Worm (Caenorhabditis elegans): Measurements from ENCODE around the gene M60.4.

Gene M60.4

ce11 chrX:8247088-8247487 lies 11.0 kb upstream of the M60.4 start:
- TF ChIP-seq him-1 (tag; optimal IDR thresholded peaks at IDR 0.05) (no peak), dao-5 (tag; optimal IDR thresholded peaks at IDR 0.05) (no peak), W03F9.2 (tag; optimal IDR thresholded peaks at IDR 0.05) (no peak)

DNA sequence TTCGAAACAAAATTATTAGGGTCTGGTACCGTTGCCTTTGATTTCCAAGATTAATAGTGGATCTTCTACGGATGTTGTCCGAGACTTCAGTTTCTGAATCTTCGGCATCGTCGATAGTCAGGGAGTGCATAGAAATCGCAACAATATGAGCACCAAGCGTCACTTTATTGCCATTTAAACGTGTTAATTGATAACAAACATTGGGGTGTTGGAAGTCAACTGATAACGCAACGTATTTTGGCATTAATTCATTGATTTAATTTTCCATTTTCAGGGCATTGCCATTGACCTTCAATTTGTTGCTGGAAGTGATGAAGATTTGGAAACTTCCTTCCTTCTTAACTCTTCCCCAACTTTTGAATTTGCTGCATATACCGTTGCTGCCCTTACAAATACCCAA lies 10.0 kb upstream of the M60.4 start, which contains the start of gene kqt-2:
kqt-2 (minus strand) TSS at position 244 of the 400 bp plus-strand sequence.
- TF ChIP-seq W03F9.2 (tag; optimal IDR thresholded peaks at IDR 0.05) = no peak
- no peak for TF ChIP-seq dao-5 (tag; optimal IDR thresholded peaks at IDR 0.05)
- TF ChIP-seq him-1 (tag; optimal IDR thresholded peaks at IDR 0.05) = no peak

DNA sequence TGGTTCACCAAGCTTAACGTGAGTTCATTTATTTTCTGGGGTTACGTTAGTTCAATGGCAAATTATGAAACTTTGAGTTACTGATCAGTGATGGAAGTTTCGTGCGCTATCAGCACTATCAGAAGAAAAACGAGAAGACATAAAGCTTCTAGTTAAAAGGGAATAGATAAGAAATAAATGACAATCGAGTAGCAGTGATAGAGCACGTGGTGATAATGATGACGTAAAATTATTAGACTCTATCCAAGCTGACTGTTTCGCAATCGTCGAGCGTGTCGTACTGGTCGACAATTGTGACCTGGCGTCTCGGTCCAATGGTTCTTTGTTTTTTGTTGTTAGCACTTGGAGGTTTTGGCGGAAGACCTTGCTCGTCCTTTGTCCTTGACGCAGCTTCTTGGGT lies 7.0 kb upstream of the M60.4 start:
- TF ChIP-seq him-1 (tag; optimal IDR thresholded peaks at IDR 0.05) (no peak), W03F9.2 (tag; optimal IDR thresholded peaks at IDR 0.05) (no peak), dao-5 (tag; optimal IDR thresholded peaks at IDR 0.05) (no peak)

- TF ChIP-seq dao-5 (tag; optimal IDR thresholded peaks at IDR 0.05) (no peak), him-1 (tag; optimal IDR thresholded peaks at IDR 0.05) (no peak), W03F9.2 (tag; optimal IDR thresholded peaks at IDR 0.05) (no peak)
Observed at ce11 chrX:8241906-8242305, 5.8 kb upstream of the M60.4 start, which contains the start of gene endu-2. Gene endu-2 (plus strand): TSS chrX:8242301.

DNA sequence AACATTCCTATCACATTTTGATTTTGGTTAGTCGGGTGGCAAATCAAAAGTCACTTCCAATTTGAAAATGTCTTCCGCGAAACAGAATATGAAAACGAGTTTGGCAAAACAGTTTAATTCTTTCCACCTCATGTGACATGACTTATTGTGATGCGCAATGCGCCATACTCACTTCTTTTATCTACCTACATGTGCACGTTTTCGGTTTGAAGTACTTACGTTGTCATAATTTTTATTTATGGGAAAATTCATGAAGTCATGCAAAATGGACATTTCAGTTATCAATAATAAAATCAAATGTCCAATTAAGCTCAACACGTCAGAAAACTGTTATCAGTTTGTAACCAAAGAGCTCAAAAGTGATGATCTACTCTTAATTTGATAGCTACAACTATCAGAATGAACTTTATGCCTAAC lies 2.5 kb upstream of the M60.4 start:
- TF ChIP-seq him-1 (tag; optimal IDR thresholded peaks at IDR 0.05) = no peak
- TF ChIP-seq dao-5 (tag; optimal IDR thresholded peaks at IDR 0.05) = no peak
- TF ChIP-seq W03F9.2 (tag; optimal IDR thresholded peaks at IDR 0.05) = no peak

DNA sequence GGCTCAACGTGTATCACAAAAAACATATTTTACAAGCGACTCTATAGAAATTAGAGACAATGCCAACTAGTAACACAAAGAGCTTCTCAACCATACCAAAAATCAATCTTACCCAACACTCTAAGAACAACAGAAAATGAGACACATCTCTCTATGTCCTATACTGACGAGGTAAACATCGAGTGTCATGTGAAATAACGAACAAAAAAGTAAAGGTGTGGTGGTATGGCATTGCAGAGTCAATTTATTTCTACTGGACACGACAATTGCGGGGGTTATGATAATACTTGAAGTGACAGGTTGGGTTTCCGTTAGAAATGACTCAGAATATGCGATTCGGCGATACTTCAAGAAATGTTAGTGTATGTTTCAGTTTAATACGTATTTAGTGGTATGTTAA lies 401 bp upstream of the M60.4 start:
- TF ChIP-seq him-1 (tag; optimal IDR thresholded peaks at IDR 0.05) (no peak), W03F9.2 (tag; optimal IDR thresholded peaks at IDR 0.05) (no peak), dao-5 (tag; optimal IDR thresholded peaks at IDR 0.05) (no peak)

DNA sequence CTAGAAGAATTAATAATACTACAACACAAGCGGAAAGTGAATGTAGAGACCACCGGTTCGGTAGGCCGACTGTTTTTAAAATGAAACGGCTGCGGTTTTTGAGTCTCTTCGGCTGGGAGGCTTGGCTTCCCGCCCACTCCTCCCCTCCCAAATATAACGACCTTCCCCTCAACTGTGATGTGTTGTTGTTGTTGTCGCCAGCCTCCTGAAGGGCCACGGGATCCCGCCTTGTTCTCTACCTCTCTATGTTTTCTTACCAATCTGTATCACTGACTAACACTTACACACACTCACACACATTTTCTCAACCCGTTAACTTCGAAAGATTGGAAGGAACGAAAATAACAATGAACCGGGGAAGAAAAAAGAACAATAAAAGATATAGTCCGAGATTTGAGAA lies 2.6 kb downstream of the M60.4 start:
- TF ChIP-seq W03F9.2 (tag; optimal IDR thresholded peaks at IDR 0.05) (no peak), him-1 (tag; optimal IDR thresholded peaks at IDR 0.05) (no peak)

ce11 chrX:8231858-8232257 lies 4.3 kb downstream of the M60.4 start, which contains the start of gene K02A6.3:
Gene K02A6.3 (minus strand): TSS chrX:8231931.
- TF ChIP-seq W03F9.2 (tag; optimal IDR thresholded peaks at IDR 0.05) (peak; percentile 58), him-1 (tag; optimal IDR thresholded peaks at IDR 0.05) (no peak), dao-5 (tag; optimal IDR thresholded peaks at IDR 0.05) (no peak)

- TF ChIP-seq dao-5 (tag; optimal IDR thresholded peaks at IDR 0.05) (no peak), W03F9.2 (tag; optimal IDR thresholded peaks at IDR 0.05) (no peak), him-1 (tag; optimal IDR thresholded peaks at IDR 0.05) (no peak)
Observed at ce11 chrX:8230579-8230978, 5.5 kb downstream of the M60.4 start.

DNA sequence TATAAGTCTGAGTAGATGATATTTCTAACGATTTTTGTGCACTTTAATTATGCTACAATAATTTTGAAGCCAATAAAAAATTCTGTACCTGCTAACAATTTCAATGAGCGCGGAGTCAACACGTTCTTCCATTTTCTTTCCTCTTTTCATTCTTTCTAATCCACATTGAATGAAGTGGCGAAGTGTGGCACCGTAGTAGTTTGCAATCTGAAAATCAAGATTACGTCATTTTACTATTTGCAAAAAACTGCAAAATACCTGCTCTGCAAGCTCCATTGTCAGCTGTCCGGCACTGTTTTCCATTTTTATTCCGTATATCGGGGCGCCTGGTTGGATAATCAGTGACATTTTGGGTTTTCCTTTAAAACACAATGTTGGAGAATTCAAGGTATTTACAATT lies 6.9 kb downstream of the M60.4 start:
- TF ChIP-seq W03F9.2 (tag; optimal IDR thresholded peaks at IDR 0.05) (no peak), dao-5 (tag; optimal IDR thresholded peaks at IDR 0.05) (no peak), him-1 (tag; optimal IDR thresholded peaks at IDR 0.05) (no peak)

DNA sequence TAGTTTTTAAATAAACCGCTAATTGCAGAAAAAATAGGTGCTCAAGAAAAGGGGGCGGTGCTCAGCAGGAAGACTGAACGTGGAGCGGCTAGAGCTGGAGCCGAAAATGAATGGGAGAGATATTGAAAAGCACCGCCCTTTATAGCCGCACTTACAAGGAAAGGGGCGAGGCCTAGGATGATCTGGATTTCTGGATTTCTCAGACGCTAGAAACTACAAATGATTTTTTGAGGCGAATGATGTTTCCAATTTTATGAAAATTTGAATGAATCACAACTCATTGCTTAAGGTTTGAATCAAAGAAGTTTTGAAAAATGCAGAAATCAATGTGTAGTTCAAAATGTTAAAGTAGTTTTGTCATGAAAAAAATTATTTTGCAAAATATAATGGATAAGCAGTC lies 11.2 kb downstream of the M60.4 start, which contains the start of gene K02A6.2:
K02A6.2 (minus strand) TSS at position 101 of the 400 bp plus-strand sequence.
- TF ChIP-seq him-1 (tag; optimal IDR thresholded peaks at IDR 0.05) (no peak), W03F9.2 (tag; optimal IDR thresholded peaks at IDR 0.05) (no peak), dao-5 (tag; optimal IDR thresholded peaks at IDR 0.05) (no peak)

DNA sequence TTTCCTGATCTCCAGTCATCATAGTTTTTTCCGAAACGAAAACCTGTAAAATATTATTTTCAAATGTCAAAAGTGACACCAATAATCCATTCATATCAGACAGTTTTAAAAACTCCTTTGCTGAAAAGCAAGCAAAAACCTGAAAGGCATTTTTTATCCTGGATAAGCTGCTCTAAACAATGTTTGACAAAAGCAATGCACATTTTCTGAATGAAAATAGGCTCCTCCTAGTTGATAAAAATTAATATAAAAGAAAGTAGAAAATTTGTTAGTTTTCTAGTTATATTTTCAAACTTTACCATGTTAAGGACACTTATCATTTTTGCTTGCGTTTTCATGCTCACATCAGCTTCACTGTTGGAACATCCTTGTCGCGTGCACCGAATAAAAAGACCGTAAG lies 16.7 kb downstream of the M60.4 start, which contains the start of gene K02A6.1:
K02A6.1 (plus strand) TSS at position 301 of the 400 bp plus-strand sequence.
- no peak for TF ChIP-seq him-1 (tag; optimal IDR thresholded peaks at IDR 0.05)
- TF ChIP-seq dao-5 (tag; optimal IDR thresholded peaks at IDR 0.05) = no peak
- no peak for TF ChIP-seq W03F9.2 (tag; optimal IDR thresholded peaks at IDR 0.05)

ce11 chrX:8218653-8219052 lies 17.5 kb downstream of the M60.4 start, which contains the start of gene K02A6.4:
Gene K02A6.4 (minus strand): TSS chrX:8218753.
- TF ChIP-seq W03F9.2 (tag; optimal IDR thresholded peaks at IDR 0.05) (no peak), dao-5 (tag; optimal IDR thresholded peaks at IDR 0.05) (no peak), him-1 (tag; optimal IDR thresholded peaks at IDR 0.05) (no peak)

DNA sequence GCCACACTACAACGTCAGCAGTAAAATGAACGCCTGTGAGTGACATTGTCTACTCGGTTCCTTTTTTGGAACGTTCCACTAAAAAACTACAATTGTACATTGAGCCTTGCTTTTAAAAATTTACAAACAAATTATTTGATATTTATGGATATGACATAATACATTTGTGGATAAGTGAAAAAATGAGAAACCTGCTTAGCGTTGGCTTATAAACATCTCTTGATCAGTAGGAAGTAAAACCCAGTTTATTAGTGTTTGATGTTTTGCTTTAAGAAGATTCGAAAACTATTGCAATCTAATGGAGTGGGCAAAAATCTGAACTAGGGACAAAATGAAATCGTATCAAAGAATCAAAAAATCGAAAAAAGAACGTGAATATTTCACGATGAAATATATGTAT lies 19.2 kb downstream of the M60.4 start:
- TF ChIP-seq dao-5 (tag; optimal IDR thresholded peaks at IDR 0.05) (no peak), W03F9.2 (tag; optimal IDR thresholded peaks at IDR 0.05) (no peak), him-1 (tag; optimal IDR thresholded peaks at IDR 0.05) (no peak)

- TF ChIP-seq W03F9.2 (tag; optimal IDR thresholded peaks at IDR 0.05) (no peak), dao-5 (tag; optimal IDR thresholded peaks at IDR 0.05) (no peak), him-1 (tag; optimal IDR thresholded peaks at IDR 0.05) (no peak)
Observed at ce11 chrX:8214424-8215115, 21.5 kb downstream of the M60.4 start, which contains the start of gene C47D2.1. Gene C47D2.1 (plus strand): TSS chrX:8215065.
